Worm (Caenorhabditis elegans) whole organism, mixed stage, embryonic: Measurements from ENCODE around the gene F01D5.1.

Experiments
- M03D4.4 ChIP-seq: sonication (generic microtip); optimal IDR thresholded peaks from 2 replicates; lab custom pipeline; 2017; ENCODE audit warnings: mild to moderate bottlenecking, missing genetic modification characterization, missing compliant biosample characterization
- bed-3 ChIP-seq: fragments of 200-800 bp; sonication (Bioruptor generic); optimal IDR thresholded peaks from 3 replicates; lab custom pipeline; 2018; ENCODE audit warnings: mild to moderate bottlenecking, missing genetic modification characterization, moderate library complexity, missing compliant biosample characterization
- blmp-1 ChIP-seq: fragments of 150-350 bp; optimal IDR thresholded peaks from 2 replicates; lab custom pipeline; 2014; ENCODE audit warnings: missing biosample characterization, missing genetic modification characterization
- ceh-39 ChIP-seq: fragments of 150-350 bp; optimal IDR thresholded peaks from 2 replicates; lab custom pipeline; 2014; ENCODE audit warnings: missing biosample characterization, missing genetic modification characterization
- ceh-43 ChIP-seq: fragments of 200-800 bp; sonication (Bioruptor generic); optimal IDR thresholded peaks from 2 replicates; lab custom pipeline; 2018; ENCODE audit warnings: mild to moderate bottlenecking, missing genetic modification characterization, moderate library complexity, missing compliant biosample characterization
- ceh-83 ChIP-seq: fragments of 200-800 bp; sonication (Bioruptor generic); optimal IDR thresholded peaks from 2 replicates; lab custom pipeline; 2018; ENCODE audit warnings: mild to moderate bottlenecking, missing genetic modification characterization, missing compliant biosample characterization
- ces-1 ChIP-seq: fragments of 150-350 bp; optimal IDR thresholded peaks from 2 replicates; lab custom pipeline; 2014; ENCODE audit warnings: missing biosample characterization, missing genetic modification reagents, missing genetic modification characterization
- drap-1 ChIP-seq: fragments of 200-800 bp; sonication (Bioruptor generic); optimal IDR thresholded peaks from 3 replicates; lab custom pipeline; 2018; ENCODE audit warnings: mild to moderate bottlenecking, missing genetic modification characterization, missing compliant biosample characterization
- elt-1 ChIP-seq: sonication (generic microtip); optimal IDR thresholded peaks from 2 replicates; lab custom pipeline; 2017; ENCODE audit warnings: missing genetic modification characterization, mild to moderate bottlenecking, missing compliant biosample characterization, antibody characterized with exemption, moderate library complexity, borderline replicate concordance; ENCODE audit not compliant: insufficient read depth
- elt-3 ChIP-seq: fragments of 150-350 bp; optimal IDR thresholded peaks from 2 replicates; lab custom pipeline; 2014; ENCODE audit warnings: missing biosample characterization, missing genetic modification characterization
- ham-2 ChIP-seq: fragments of 200-800 bp; sonication (Bioruptor generic); optimal IDR thresholded peaks from 2 replicates; lab custom pipeline; 2018; ENCODE audit warnings: mild to moderate bottlenecking, missing genetic modification characterization, missing compliant biosample characterization
- hlh-1 ChIP-seq: fragments of 150-350 bp; optimal IDR thresholded peaks from 2 replicates; lab custom pipeline; 2014; ENCODE audit warnings: missing biosample characterization, missing genetic modification reagents, missing genetic modification characterization
- lin-13 ChIP-seq: fragments of 150-350 bp; optimal IDR thresholded peaks from 2 replicates; lab custom pipeline; 2014; ENCODE audit warnings: missing biosample characterization, missing genetic modification characterization
- lin-32 ChIP-seq: fragments of 200-800 bp; sonication (Bioruptor generic); optimal IDR thresholded peaks from 2 replicates; lab custom pipeline; 2018; ENCODE audit warnings: mild to moderate bottlenecking, missing genetic modification characterization, missing compliant biosample characterization
- lsy-2 ChIP-seq: fragments of 150-350 bp; optimal IDR thresholded peaks from 2 replicates; lab custom pipeline; 2014; ENCODE audit warnings: missing biosample characterization, missing genetic modification characterization
- mab-5 ChIP-seq: fragments of 150-350 bp; optimal IDR thresholded peaks from 2 replicates; lab custom pipeline; 2014; ENCODE audit warnings: missing biosample characterization, missing genetic modification characterization
- mls-2 ChIP-seq: sonication (generic microtip); optimal IDR thresholded peaks from 2 replicates; lab custom pipeline; 2016; ENCODE audit warnings: mild to moderate bottlenecking, missing genetic modification characterization, moderate library complexity, missing compliant biosample characterization
- nhr-12 ChIP-seq: fragments of 150-350 bp; optimal IDR thresholded peaks from 2 replicates; lab custom pipeline; 2014; ENCODE audit warnings: missing biosample characterization, missing genetic modification characterization
- nhr-2 ChIP-seq: fragments of 150-350 bp; optimal IDR thresholded peaks from 2 replicates; lab custom pipeline; 2014; ENCODE audit warnings: missing biosample characterization, missing genetic modification characterization
- nhr-237 ChIP-seq: fragments of 150-350 bp; optimal IDR thresholded peaks from 2 replicates; lab custom pipeline; 2014; ENCODE audit warnings: missing biosample characterization, missing genetic modification characterization
- nhr-28 ChIP-seq: fragments of 150-350 bp; optimal IDR thresholded peaks from 2 replicates; lab custom pipeline; 2014; ENCODE audit warnings: missing biosample characterization, missing genetic modification characterization
- nhr-76 ChIP-seq: sonication (generic microtip); optimal IDR thresholded peaks from 2 replicates; lab custom pipeline; 2017; ENCODE audit warnings: missing biosample characterization, missing genetic modification characterization
- pha-4 ChIP-seq: fragments of 150-350 bp; optimal IDR thresholded peaks from 2 replicates; lab custom pipeline; 2018; ENCODE audit warnings: missing biosample characterization, missing genetic modification reagents, missing genetic modification characterization
- sem-2 ChIP-seq: fragments of 200-800 bp; sonication (Bioruptor generic); optimal IDR thresholded peaks from 2 replicates; lab custom pipeline; 2018; ENCODE audit warnings: mild to moderate bottlenecking, missing genetic modification characterization, missing compliant biosample characterization
- sptf-1 ChIP-seq: sonication (generic microtip); optimal IDR thresholded peaks from 2 replicates; lab custom pipeline; 2017; ENCODE audit warnings: mild to moderate bottlenecking, missing genetic modification characterization, moderate library complexity, missing compliant biosample characterization
- tbx-8 ChIP-seq: fragments of 200-800 bp; sonication (Bioruptor generic); optimal IDR thresholded peaks from 2 replicates; lab custom pipeline; 2018; ENCODE audit warnings: mild to moderate bottlenecking, missing genetic modification characterization, moderate library complexity, missing compliant biosample characterization
- unc-120 ChIP-seq: sonication (generic microtip); optimal IDR thresholded peaks from 2 replicates; lab custom pipeline; 2017; ENCODE audit warnings: missing genetic modification characterization, missing compliant biosample characterization; ENCODE audit not compliant: poor library complexity, severe bottlenecking
- unc-39 ChIP-seq: fragments of 150-350 bp; optimal IDR thresholded peaks from 2 replicates; lab custom pipeline; 2014; ENCODE audit warnings: missing biosample characterization, missing genetic modification characterization
- unc-62 ChIP-seq: fragments of 150-350 bp; optimal IDR thresholded peaks from 2 replicates; lab custom pipeline; 2014; ENCODE audit warnings: missing biosample characterization, missing genetic modification reagents, missing genetic modification characterization
- zip-8 ChIP-seq: fragments of 150-350 bp; optimal IDR thresholded peaks from 2 replicates; lab custom pipeline; 2014; ENCODE audit warnings: missing biosample characterization, missing genetic modification characterization
- ztf-11 ChIP-seq: fragments of 150-350 bp; optimal IDR thresholded peaks from 2 replicates; lab custom pipeline; 2014; ENCODE audit warnings: missing biosample characterization, missing genetic modification characterization

Gene F01D5.1

ce11 chrII:13958359-13958758, 39.0 kb downstream of the F01D5.1 start:
- no peak for TF ChIP-seq ham-2
- no peak for TF ChIP-seq blmp-1 (tag; lab: Kevin White, UChicago)
- TF ChIP-seq ceh-43 (GFP tag; lab: Kevin White, UChicago): no peak
- TF ChIP-seq drap-1 (GFP tag; lab: Kevin White, UChicago): no peak
- no peak for TF ChIP-seq bed-3 (GFP tag; lab: Kevin White, UChicago)
- TF ChIP-seq ceh-39 (tag; lab: Kevin White, UChicago): no peak
- TF ChIP-seq lin-32 (GFP tag; lab: Kevin White, UChicago): no peak
- TF ChIP-seq nhr-2 (tag; lab: Kevin White, UChicago): no peak
- no peak for TF ChIP-seq ceh-83 (GFP tag; lab: Kevin White, UChicago)
- no peak for TF ChIP-seq zip-8 (tag; lab: Kevin White, UChicago)
- no peak for TF ChIP-seq unc-62 (GFP tag; lab: Kevin White, UChicago)
- no peak for TF ChIP-seq ces-1 (GFP tag; lab: Kevin White, UChicago)
- TF ChIP-seq unc-39 (tag; lab: Kevin White, UChicago): no peak
- no peak for TF ChIP-seq lsy-2 (tag; lab: Kevin White, UChicago)

DNA sequence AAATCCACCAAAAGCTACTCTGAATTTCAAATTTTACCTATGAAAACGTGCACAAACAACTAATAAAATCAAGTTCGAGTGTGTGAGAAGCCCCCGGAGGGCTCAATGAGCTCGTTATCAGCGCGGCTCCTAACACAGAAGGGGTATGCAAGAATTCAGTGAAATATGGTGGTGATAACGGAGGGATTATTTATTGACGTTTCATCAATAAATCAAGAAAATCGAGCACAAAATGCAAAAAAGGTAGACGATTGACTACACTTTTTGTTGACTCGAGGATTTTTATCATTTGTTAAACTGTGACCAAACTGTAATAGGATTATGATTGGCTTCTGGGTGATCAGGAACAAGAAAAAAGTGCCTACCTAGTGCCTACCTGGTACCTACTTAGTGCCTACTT, 39.9 kb downstream of the F01D5.1 start, which contains the start of gene zip-3:
Gene zip-3 (minus strand): TSS at position 21 of the 400 bp plus-strand sequence.
- TF ChIP-seq nhr-12 (tag; lab: Kevin White, UChicago) (no peak), tbx-8 (GFP tag; lab: Kevin White, UChicago) (no peak), sem-2 (GFP tag; lab: Kevin White, UChicago) (no peak)

- TF ChIP-seq nhr-12 (tag; lab: Kevin White, UChicago): no peak
- TF ChIP-seq zip-8 (tag; lab: Kevin White, UChicago): no peak
- no peak for TF ChIP-seq nhr-76 (tag; lab: Kevin White, UChicago)
- no peak for TF ChIP-seq ztf-11 (tag; lab: Kevin White, UChicago)
- TF ChIP-seq bed-3 (GFP tag; lab: Kevin White, UChicago): no peak
- TF ChIP-seq ceh-43 (GFP tag; lab: Kevin White, UChicago): no peak
- TF ChIP-seq elt-1: no peak
- no peak for TF ChIP-seq lin-32 (GFP tag; lab: Kevin White, UChicago)
- TF ChIP-seq nhr-28 (tag; lab: Kevin White, UChicago): no peak
- TF ChIP-seq hlh-1 (tag; lab: Kevin White, UChicago): no peak
- no peak for TF ChIP-seq ceh-83 (GFP tag; lab: Kevin White, UChicago)
- TF ChIP-seq mls-2 (tag; lab: Kevin White, UChicago): no peak
- no peak for TF ChIP-seq elt-3 (tag; lab: Kevin White, UChicago)
- TF ChIP-seq mab-5: no peak
- TF ChIP-seq sptf-1 (tag; lab: Kevin White, UChicago): no peak
- no peak for TF ChIP-seq M03D4.4 (tag; lab: Kevin White, UChicago)
- TF ChIP-seq unc-120 (tag; lab: Kevin White, UChicago): no peak
- TF ChIP-seq ces-1 (GFP tag; lab: Kevin White, UChicago): no peak
- TF ChIP-seq pha-4 (tag; lab: Kevin White, UChicago): no peak
- no peak for TF ChIP-seq nhr-2 (tag; lab: Kevin White, UChicago)
- TF ChIP-seq, all 35 proteins: peak for 0
These were observed 40.9 kb downstream of the F01D5.1 start for ce11 chrII:13956529-13956928.

DNA sequence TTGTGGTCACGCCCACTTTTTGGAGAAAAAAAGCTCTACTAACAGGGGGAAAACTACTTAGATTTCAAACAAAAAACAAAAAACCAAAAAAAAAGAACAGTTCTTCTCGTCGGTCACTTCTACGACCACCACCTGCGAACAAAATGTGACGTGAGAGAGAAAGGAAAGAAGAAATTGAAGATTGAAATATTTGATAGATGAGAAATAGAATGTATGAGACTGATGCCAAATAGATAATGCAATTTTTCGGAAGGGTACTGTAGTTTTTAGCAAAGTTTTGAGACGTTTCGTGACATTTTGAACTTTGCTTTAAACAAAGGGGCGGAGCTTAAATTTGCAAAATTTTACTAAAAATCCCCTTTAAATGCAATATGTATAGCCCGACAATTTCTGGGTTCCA, 42.4 kb downstream of the F01D5.1 start:
- TF ChIP-seq nhr-12 (tag; lab: Kevin White, UChicago) (no peak), elt-1 (no peak), nhr-76 (tag; lab: Kevin White, UChicago) (no peak), lin-13 (no peak), ztf-11 (tag; lab: Kevin White, UChicago) (no peak), nhr-28 (tag; lab: Kevin White, UChicago) (no peak), zip-8 (tag; lab: Kevin White, UChicago) (no peak), M03D4.4 (tag; lab: Kevin White, UChicago) (no peak), nhr-237 (tag; lab: Kevin White, UChicago) (no peak), hlh-1 (tag; lab: Kevin White, UChicago) (no peak), nhr-2 (tag; lab: Kevin White, UChicago) (no peak), unc-62 (GFP tag; lab: Kevin White, UChicago) (no peak), lsy-2 (tag; lab: Kevin White, UChicago) (no peak), blmp-1 (tag; lab: Kevin White, UChicago) (no peak), mab-5 (no peak), ces-1 (GFP tag; lab: Kevin White, UChicago) (no peak), sem-2 (GFP tag; lab: Kevin White, UChicago) (no peak), lin-32 (GFP tag; lab: Kevin White, UChicago) (no peak)
